Worm (Caenorhabditis elegans) whole organism, late embryonic: ENCODE measurements around the gene T04C12.1.

Source experiments
- C08G9.2 ChIP-seq: sonication (generic microtip); optimal IDR thresholded peaks from 2 replicates; lab custom pipeline; 2016; ENCODE audit warnings: mild to moderate bottlenecking, missing genetic modification characterization, moderate library complexity, missing compliant biosample characterization
- K09A11.1 ChIP-seq: sonication (generic microtip); optimal IDR thresholded peaks from 2 replicates; lab custom pipeline; 2017; ENCODE audit warnings: antibody characterized with exemption, mild to moderate bottlenecking, missing genetic modification characterization, missing compliant biosample characterization; ENCODE audit not compliant: insufficient read depth
- Y22D7AL.16 ChIP-seq: sonication (generic microtip); optimal IDR thresholded peaks from 2 replicates; lab custom pipeline; 2016; ENCODE audit warnings: missing genetic modification characterization, missing compliant biosample characterization
- ceh-14 ChIP-seq: sonication (generic microtip); optimal IDR thresholded peaks from 2 replicates; lab custom pipeline; 2016; ENCODE audit warnings: missing genotype, missing genetic modification characterization, missing compliant biosample characterization
- ceh-19 ChIP-seq: fragments of 200-800 bp; sonication (Bioruptor generic); optimal IDR thresholded peaks from 2 replicates; lab custom pipeline; 2018; ENCODE audit warnings: mild to moderate bottlenecking, missing genetic modification characterization, missing compliant biosample characterization
- ceh-2 ChIP-seq: sonication (generic microtip); optimal IDR thresholded peaks from 2 replicates; lab custom pipeline; 2016; ENCODE audit warnings: missing genotype, missing genetic modification characterization, missing compliant biosample characterization
- ceh-22 ChIP-seq: sonication (generic microtip); optimal IDR thresholded peaks from 2 replicates; lab custom pipeline; 2017; ENCODE audit warnings: missing biosample characterization, missing genetic modification characterization
- ceh-24 ChIP-seq: sonication (generic microtip); optimal IDR thresholded peaks from 2 replicates; lab custom pipeline; 2016; ENCODE audit warnings: mild to moderate bottlenecking, missing genetic modification characterization, missing compliant biosample characterization
- ceh-34 ChIP-seq: sonication (generic microtip); optimal IDR thresholded peaks from 2 replicates; lab custom pipeline; 2016; ENCODE audit warnings: mild to moderate bottlenecking, missing genetic modification characterization, missing compliant biosample characterization
- che-1 ChIP-seq: sonication (generic microtip); optimal IDR thresholded peaks from 2 replicates; lab custom pipeline; 2016; ENCODE audit warnings: mild to moderate bottlenecking, missing genetic modification characterization, missing compliant biosample characterization
- dmd-4 ChIP-seq: sonication (generic microtip); optimal IDR thresholded peaks from 2 replicates; lab custom pipeline; 2016; ENCODE audit warnings: borderline replicate concordance, missing genetic modification characterization, missing compliant biosample characterization
- dve-1 ChIP-seq: sonication (generic microtip); optimal IDR thresholded peaks from 2 replicates; lab custom pipeline; 2017; ENCODE audit warnings: antibody characterized with exemption, mild to moderate bottlenecking, missing genetic modification characterization, missing compliant biosample characterization
- elt-2 ChIP-seq: sonication (generic microtip); optimal IDR thresholded peaks from 2 replicates; lab custom pipeline; 2016; ENCODE audit warnings: missing genetic modification reagents, missing genetic modification characterization, missing compliant biosample characterization
- ets-4 ChIP-seq: sonication (generic microtip); optimal IDR thresholded peaks from 2 replicates; lab custom pipeline; 2016; ENCODE audit warnings: missing genetic modification characterization, missing compliant biosample characterization
- fax-1 ChIP-seq: sonication (generic microtip); optimal IDR thresholded peaks from 2 replicates; lab custom pipeline; 2016; ENCODE audit warnings: missing genotype, missing genetic modification characterization, missing compliant biosample characterization
- fkh-10 ChIP-seq: fragments of 150-350 bp; optimal IDR thresholded peaks from 2 replicates; lab custom pipeline; 2014; ENCODE audit warnings: missing biosample characterization, missing genetic modification reagents, missing genetic modification characterization
- fkh-6 ChIP-seq: sonication (generic microtip); optimal IDR thresholded peaks from 2 replicates; lab custom pipeline; 2016; ENCODE audit warnings: missing genetic modification characterization, missing compliant biosample characterization
- hlh-15 ChIP-seq: sonication (generic microtip); optimal IDR thresholded peaks from 2 replicates; lab custom pipeline; 2016; ENCODE audit warnings: missing genetic modification characterization, missing compliant biosample characterization
- hlh-8 ChIP-seq: sonication (generic microtip); optimal IDR thresholded peaks from 2 replicates; lab custom pipeline; 2016; ENCODE audit warnings: missing genotype, missing genetic modification characterization, missing compliant biosample characterization
- lim-6 ChIP-seq: sonication (generic microtip); optimal IDR thresholded peaks from 2 replicates; lab custom pipeline; 2016; ENCODE audit warnings: missing genetic modification characterization, missing compliant biosample characterization
- lin-11 ChIP-seq: fragments of 200-800 bp; sonication (Bioruptor generic); optimal IDR thresholded peaks from 2 replicates; lab custom pipeline; 2018; ENCODE audit warnings: mild to moderate bottlenecking, missing genetic modification characterization, missing compliant biosample characterization
- mec-3 ChIP-seq: sonication (generic microtip); optimal IDR thresholded peaks from 2 replicates; lab custom pipeline; 2016; ENCODE audit warnings: borderline replicate concordance, missing genetic modification characterization, missing compliant biosample characterization
- npax-4 ChIP-seq: sonication (generic microtip); optimal IDR thresholded peaks from 2 replicates; lab custom pipeline; 2016; ENCODE audit warnings: missing genetic modification characterization, missing compliant biosample characterization
- odd-2 ChIP-seq: sonication (generic microtip); optimal IDR thresholded peaks from 2 replicates; lab custom pipeline; 2017; ENCODE audit warnings: antibody characterized with exemption, mild to moderate bottlenecking, missing genetic modification characterization, missing compliant biosample characterization
- pag-3 ChIP-seq: sonication (generic microtip); optimal IDR thresholded peaks from 2 replicates; lab custom pipeline; 2016; ENCODE audit warnings: missing compliant biosample characterization, missing genetic modification characterization, borderline replicate concordance
- pax-1 ChIP-seq: fragments of 150-350 bp; optimal IDR thresholded peaks from 2 replicates; lab custom pipeline; 2014; ENCODE audit warnings: missing biosample characterization, missing genetic modification characterization
- pha-2 ChIP-seq: sonication (generic microtip); optimal IDR thresholded peaks from 2 replicates; lab custom pipeline; 2017; ENCODE audit warnings: mild to moderate bottlenecking, missing genetic modification characterization, missing compliant biosample characterization
- pros-1 ChIP-seq: fragments of 150-350 bp; optimal IDR thresholded peaks from 2 replicates; lab custom pipeline; 2014; ENCODE audit warnings: missing biosample characterization, missing genetic modification reagents, missing genetic modification characterization
- ref-2 ChIP-seq: sonication (generic microtip); optimal IDR thresholded peaks from 2 replicates; lab custom pipeline; 2016; ENCODE audit warnings: missing genetic modification characterization, missing compliant biosample characterization
- rnt-1 ChIP-seq: sonication (generic microtip); optimal IDR thresholded peaks from 2 replicates; lab custom pipeline; 2016; ENCODE audit warnings: missing genetic modification characterization, missing compliant biosample characterization
- sox-4 ChIP-seq: sonication (generic microtip); optimal IDR thresholded peaks from 2 replicates; lab custom pipeline; 2017; ENCODE audit warnings: mild to moderate bottlenecking, missing genetic modification characterization, inconsistent platforms, missing compliant biosample characterization
- tbx-2 ChIP-seq: sonication (generic microtip); optimal IDR thresholded peaks from 2 replicates; lab custom pipeline; 2016; ENCODE audit warnings: missing genetic modification characterization, missing compliant biosample characterization
- tbx-7 ChIP-seq: sonication (generic microtip); optimal IDR thresholded peaks from 2 replicates; lab custom pipeline; 2016; ENCODE audit warnings: missing genotype, missing genetic modification characterization, missing compliant biosample characterization
- ttx-3 ChIP-seq: sonication (generic microtip); optimal IDR thresholded peaks from 2 replicates; lab custom pipeline; 2016; ENCODE audit warnings: missing genetic modification reagents, missing genetic modification characterization, missing compliant biosample characterization
- unc-55 ChIP-seq: sonication (generic microtip); optimal IDR thresholded peaks from 2 replicates; lab custom pipeline; 2017; ENCODE audit warnings: missing biosample characterization, missing genetic modification reagents, missing genetic modification characterization
- unc-86 ChIP-seq: sonication (generic microtip); optimal IDR thresholded peaks from 2 replicates; lab custom pipeline; 2016; ENCODE audit warnings: missing genetic modification characterization, missing compliant biosample characterization
- zip-5 ChIP-seq: sonication (generic microtip); optimal IDR thresholded peaks from 2 replicates; lab custom pipeline; 2016; ENCODE audit warnings: missing genetic modification characterization, missing compliant biosample characterization

Gene T04C12.1

ce11 chrV:11069277-11069676, 10.2 kb upstream of the T04C12.1 start, which contains the start of gene T04C12.8:
Gene T04C12.8 (minus strand): TSS chrV:11069358.
- TF ChIP-seq hlh-8 (tag; lab: Kevin White, UChicago) (no peak), lin-11 (tag; lab: Kevin White, UChicago) (no peak), ref-2 (no peak), rnt-1 (no peak), elt-2 (tag; lab: Kevin White, UChicago) (peak; percentile 83), tbx-7 (tag; lab: Kevin White, UChicago) (no peak), pag-3 (tag; lab: Kevin White, UChicago) (no peak), odd-2 (tag; lab: Kevin White, UChicago) (no peak), hlh-15 (no peak)

ce11 chrV:11065513-11065912, 6.4 kb upstream of the T04C12.1 start, which contains the start of gene nlp-80:
Gene nlp-80 (minus strand): TSS chrV:11065613.
- no peak for TF ChIP-seq ttx-3 (tag; lab: Kevin White, UChicago)
- TF ChIP-seq elt-2 (tag; lab: Kevin White, UChicago), result no peak
- TF ChIP-seq ceh-34 (tag; lab: Kevin White, UChicago), result no peak
- no peak for TF ChIP-seq lin-11 (tag; lab: Kevin White, UChicago)
- no peak for TF ChIP-seq ets-4 (tag; lab: Kevin White, UChicago)
- TF ChIP-seq hlh-8 (tag; lab: Kevin White, UChicago), result no peak
- no peak for TF ChIP-seq ceh-24
- no peak for TF ChIP-seq fax-1 (tag; lab: Kevin White, UChicago)
- TF ChIP-seq, all 69 proteins: peak for 0

- TF ChIP-seq lim-6, result no peak
- TF ChIP-seq unc-86 (tag; lab: Kevin White, UChicago), result no peak
- no peak for TF ChIP-seq Y22D7AL.16
- no peak for TF ChIP-seq pha-2 (tag; lab: Kevin White, UChicago)
- TF ChIP-seq ets-4 (tag; lab: Kevin White, UChicago), result no peak
- TF ChIP-seq tbx-2 (tag; lab: Kevin White, UChicago), result no peak
- TF ChIP-seq che-1 (tag; lab: Kevin White, UChicago), result no peak
- TF ChIP-seq ceh-2 (tag; lab: Kevin White, UChicago), result no peak
- no peak for TF ChIP-seq dmd-4 (tag; lab: Kevin White, UChicago)
- no peak for TF ChIP-seq npax-4
- no peak for TF ChIP-seq ceh-22 (tag; lab: Kevin White, UChicago)
- no peak for TF ChIP-seq ceh-19
Observed at ce11 chrV:11063115-11063514, 4.0 kb upstream of the T04C12.1 start, which contains the start of gene T04C12.9. Gene T04C12.9 (minus strand): TSS chrV:11063215.

- TF ChIP-seq unc-55, result no peak
- no peak for TF ChIP-seq Y22D7AL.16
- TF ChIP-seq dmd-4 (tag; lab: Kevin White, UChicago), result no peak
- TF ChIP-seq dve-1 (tag; lab: Kevin White, UChicago), result no peak
- no peak for TF ChIP-seq ceh-34 (tag; lab: Kevin White, UChicago)
- TF ChIP-seq che-1 (tag; lab: Kevin White, UChicago), result no peak
- no peak for TF ChIP-seq C08G9.2 (tag; lab: Kevin White, UChicago)
Observed at ce11 chrV:11061887-11062286, 2.8 kb upstream of the T04C12.1 start.

ce11 chrV:11060239-11060984, 1.3 kb upstream of the T04C12.1 start, which contains the start of gene T04C12.11:
Gene T04C12.11 (minus strand): TSS chrV:11060289.
- TF ChIP-seq sox-4 (tag; lab: Kevin White, UChicago), result no peak
- no peak for TF ChIP-seq pag-3 (tag; lab: Kevin White, UChicago)
- TF ChIP-seq fkh-10 (GFP tag; lab: Kevin White, UChicago), result no peak
- TF ChIP-seq npax-4, result no peak
- TF ChIP-seq fkh-6 (tag; lab: Kevin White, UChicago), result no peak
- TF ChIP-seq che-1 (tag; lab: Kevin White, UChicago), result no peak
- TF ChIP-seq unc-86 (tag; lab: Kevin White, UChicago), result no peak
- TF ChIP-seq hlh-15, result no peak
- TF ChIP-seq zip-5, result no peak
- TF ChIP-seq pros-1 (tag; lab: Kevin White, UChicago), result no peak
- no peak for TF ChIP-seq elt-2 (tag; lab: Kevin White, UChicago)
- TF ChIP-seq K09A11.1 (tag; lab: Kevin White, UChicago), result no peak
- no peak for TF ChIP-seq ceh-14 (tag; lab: Kevin White, UChicago)
- no peak for TF ChIP-seq ceh-22 (tag; lab: Kevin White, UChicago)
- no peak for TF ChIP-seq pax-1
- TF ChIP-seq ceh-2 (tag; lab: Kevin White, UChicago), result no peak
- TF ChIP-seq tbx-7 (tag; lab: Kevin White, UChicago), result no peak
- no peak for TF ChIP-seq mec-3 (tag; lab: Kevin White, UChicago)
